Fruit fly (Drosophila melanogaster): ENCODE measurements around the gene He.

dm6 chr2L:14012304-14013054 is 39.7 kb upstream of the He start, which contains the start of gene bgm:
- TF ChIP-seq psq (optimal IDR thresholded peaks at IDR 0.05) = no peak
- no peak for TF ChIP-seq usp (GFP tag; optimal IDR thresholded peaks at IDR 0.05)

Measured in whole organism.